Fruit fly (Drosophila melanogaster): ENCODE results near the gene CG3740.

The CG3740 gene

dm6 chrX:1695529-1696410, 26.7 kb upstream of the CG3740 start, which contains the start of gene a6:
Gene a6 (minus strand): TSS chrX:1695889.
- TF ChIP-seq acj6 (GFP tag; optimal IDR thresholded peaks at IDR 0.05) (no peak), CG15336 (GFP tag; IDR thresholded peaks at IDR 0.05) (no peak), lz (GFP tag; optimal IDR thresholded peaks at IDR 0.05) (no peak), CG34406 (GFP tag; optimal IDR thresholded peaks at IDR 0.05) (no peak), CG10631 (GFP tag; optimal IDR thresholded peaks at IDR 0.05) (no peak), esn (GFP tag; optimal IDR thresholded peaks at IDR 0.05) (peak; percentile 17), svp (GFP tag) (peak; percentile 51), Eip78C (GFP tag) (peak; percentile 66), dsx (GFP tag; optimal IDR thresholded peaks at IDR 0.05; ENCODE audit: poor library complexity, severe bottlenecking) (no peak), Smox (GFP tag; optimal IDR thresholded peaks at IDR 0.05) (no peak)

dm6 chrX:1692553-1692952, 23.5 kb upstream of the CG3740 start, which contains the start of gene CG32809:
Gene CG32809 (minus strand): TSS chrX:1692768.
- TF ChIP-seq CG9139 (GFP tag; optimal IDR thresholded peaks at IDR 0.05) (no peak), CG11902 (GFP tag; optimal IDR thresholded peaks at IDR 0.05) (no peak), Sox15 (GFP tag; optimal IDR thresholded peaks at IDR 0.05) (no peak), fkh (GFP tag; optimal IDR thresholded peaks at IDR 0.05) (no peak), CG11762 (GFP tag; optimal IDR thresholded peaks at IDR 0.05; ENCODE audit: insufficient read depth) (no peak), Hr38 (GFP tag; optimal IDR thresholded peaks at IDR 0.05) (no peak), fd59A (GFP tag; optimal IDR thresholded peaks at IDR 0.05) (no peak), dac (GFP tag; optimal IDR thresholded peaks at IDR 0.05) (no peak), CG1621 (tag; optimal IDR thresholded peaks at IDR 0.05) (no peak), CG15336 (GFP tag; IDR thresholded peaks at IDR 0.05) (no peak), OdsH (GFP tag; optimal IDR thresholded peaks at IDR 0.05) (no peak), vri (GFP tag; optimal IDR thresholded peaks at IDR 0.05) (no peak), acj6 (GFP tag; optimal IDR thresholded peaks at IDR 0.05) (no peak), cyc (GFP tag; optimal IDR thresholded peaks at IDR 0.05) (no peak)

DNA sequence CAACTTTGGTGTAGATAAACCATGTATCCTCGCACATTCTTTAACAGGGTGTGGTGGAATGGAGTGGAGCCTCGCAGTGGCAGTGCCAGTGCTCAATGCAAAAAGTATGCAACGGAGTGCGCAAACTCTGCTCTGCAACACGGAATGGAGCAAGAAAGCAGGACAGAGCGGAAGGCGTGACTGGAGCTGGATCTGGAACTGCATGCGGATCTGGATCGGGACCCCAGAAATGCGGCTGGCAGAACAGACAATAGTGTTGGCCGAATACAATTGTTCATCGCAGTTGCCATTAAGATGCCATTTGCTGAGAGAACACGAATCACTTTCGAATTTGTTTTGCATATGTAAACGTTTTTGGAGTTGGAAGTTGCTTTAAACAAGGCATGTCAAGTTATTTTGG, 22.4 kb upstream of the CG3740 start:
- peak; percentile 22 for TF ChIP-seq Eip78C (GFP tag)
- no peak for TF ChIP-seq vri (GFP tag; optimal IDR thresholded peaks at IDR 0.05)
- no peak for TF ChIP-seq CG31627 (GFP tag; optimal IDR thresholded peaks at IDR 0.05)
- TF ChIP-seq CG6276 (GFP tag; optimal IDR thresholded peaks at IDR 0.05) = no peak
- no peak for TF ChIP-seq CG6808 (GFP tag; optimal IDR thresholded peaks at IDR 0.05)
- no peak for TF ChIP-seq topi (GFP tag; optimal IDR thresholded peaks at IDR 0.05)

DNA sequence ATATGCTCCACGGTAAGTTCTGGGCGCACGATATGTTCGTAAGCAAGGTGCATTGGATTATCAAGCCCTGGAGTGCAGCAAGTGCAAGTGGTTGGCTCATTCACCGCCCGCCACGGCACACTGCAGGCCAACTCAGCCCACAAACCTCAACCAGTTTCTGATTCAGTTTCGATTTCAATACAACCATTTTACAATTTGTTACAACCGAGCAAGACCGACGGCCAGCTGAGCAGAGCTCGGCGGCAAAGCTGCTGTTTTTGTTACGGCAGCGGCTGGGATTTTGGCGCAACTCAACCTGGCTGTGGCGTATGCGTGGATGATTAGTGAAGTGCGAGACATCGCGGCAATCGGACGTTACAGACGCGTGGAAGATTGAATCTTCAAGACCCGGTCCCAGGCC, 17.2 kb upstream of the CG3740 start, which contains the start of gene b6:
Gene b6 (plus strand): TSS at position 320 of the 400 bp plus-strand sequence.
- TF ChIP-seq spab (GFP tag; optimal IDR thresholded peaks at IDR 0.05) = no peak
- TF ChIP-seq Blimp-1 (GFP tag; optimal IDR thresholded peaks at IDR 0.05) = peak; percentile 39

- no peak for TF ChIP-seq pdm3 (GFP tag; optimal IDR thresholded peaks at IDR 0.05)
- no peak for TF ChIP-seq CG11294 (GFP tag; IDR thresholded peaks at IDR 0.05)
- TF ChIP-seq OdsH (GFP tag; optimal IDR thresholded peaks at IDR 0.05) = no peak
- no peak for TF ChIP-seq CG10669 (GFP tag; optimal IDR thresholded peaks at IDR 0.05)
- no peak for TF ChIP-seq CG6854 (GFP tag; optimal IDR thresholded peaks at IDR 0.05)
- no peak for TF ChIP-seq acj6 (GFP tag; optimal IDR thresholded peaks at IDR 0.05)
- no peak for TF ChIP-seq lz (GFP tag; optimal IDR thresholded peaks at IDR 0.05)
- no peak for TF ChIP-seq CG10631 (GFP tag; optimal IDR thresholded peaks at IDR 0.05)
- TF ChIP-seq Eip78C (GFP tag) = no peak
- no peak for TF ChIP-seq Eip93F (GFP tag; optimal IDR thresholded peaks at IDR 0.05)
- no peak for TF ChIP-seq Smox (GFP tag; optimal IDR thresholded peaks at IDR 0.05)
- no peak for TF ChIP-seq Sox15 (GFP tag; optimal IDR thresholded peaks at IDR 0.05)
- no peak for TF ChIP-seq Met (GFP tag; optimal IDR thresholded peaks at IDR 0.05)
- TF ChIP-seq CG6163 (GFP tag; IDR thresholded peaks at IDR 0.05) = no peak
- TF ChIP-seq Hr38 (GFP tag; optimal IDR thresholded peaks at IDR 0.05) = no peak
- no peak for TF ChIP-seq Sox102F (GFP tag; optimal IDR thresholded peaks at IDR 0.05)
- TF ChIP-seq CG6808 (GFP tag; optimal IDR thresholded peaks at IDR 0.05) = no peak
- TF ChIP-seq CG34406 (GFP tag; optimal IDR thresholded peaks at IDR 0.05) = no peak
- no peak for TF ChIP-seq CG8632 (GFP tag; optimal IDR thresholded peaks at IDR 0.05)
- TF ChIP-seq dsx (GFP tag; optimal IDR thresholded peaks at IDR 0.05; ENCODE audit: poor library complexity, severe bottlenecking) = no peak
Measured at dm6 chrX:1681266-1681665, 12.2 kb upstream of the CG3740 start, which contains the start of gene CG14797. Gene CG14797 (plus strand): TSS chrX:1681566.
